Fruit fly (Drosophila melanogaster) whole organism, wandering third instar larva: Measurements from ENCODE around the gene bol.

Experiments used
- CG9705 ChIP-seq: fragments of 200-800 bp; sonication (Bioruptor generic); optimal IDR thresholded peaks from 2 replicates; lab custom pipeline; 2018; ENCODE audit warnings: missing biosample characterization, mild to moderate bottlenecking, missing genetic modification characterization
- Dif ChIP-seq: fragments of 200-275, 200-300 bp; sonication (Bioruptor generic); optimal IDR thresholded peaks from 2 replicates; lab custom pipeline; 2018; ENCODE audit warnings: missing biosample characterization, missing genetic modification characterization; ENCODE audit not compliant: partially characterized antibody
- HLH106 ChIP-seq: fragments of 200-800 bp; optimal IDR thresholded peaks from 3 replicates; lab custom pipeline; 2019; ENCODE audit warnings: missing biosample characterization, mild to moderate bottlenecking, missing genetic modification characterization, moderate library complexity
- Hr78 ChIP-seq: fragments of >200 bp; optimal IDR thresholded peaks from 2 replicates; lab custom pipeline; 2017; ENCODE audit warnings: missing biosample characterization, missing genetic modification characterization
- Jra ChIP-seq: sonication (Bioruptor generic); optimal IDR thresholded peaks from 2 replicates; lab custom pipeline; 2016; ENCODE audit warnings: missing biosample characterization, missing genetic modification characterization
- Mio ChIP-seq: sonication (Bioruptor generic); optimal IDR thresholded peaks from 2 replicates; lab custom pipeline; 2016; ENCODE audit warnings: missing biosample characterization, missing genetic modification characterization
- ey ChIP-seq: fragments of 200-800 bp; sonication (Bioruptor generic); optimal IDR thresholded peaks from 2 replicates; lab custom pipeline; 2016; ENCODE audit warnings: missing biosample characterization, missing genetic modification characterization
- psq ChIP-seq: fragments of 200-800 bp; sonication (Bioruptor generic); optimal IDR thresholded peaks from 3 replicates; lab custom pipeline; 2017; ENCODE audit warnings: missing biosample characterization, mild to moderate bottlenecking, missing genetic modification characterization, moderate library complexity
- usp ChIP-seq: fragments of >200 bp; optimal IDR thresholded peaks from 2 replicates; lab custom pipeline; 2017; ENCODE audit warnings: missing biosample characterization, missing genetic modification characterization

- no peak for TF ChIP-seq HLH106 (tag; lab: Kevin White, UChicago)
- no peak for TF ChIP-seq CG9705 (GFP tag; lab: Kevin White, UChicago)
- TF ChIP-seq Jra (GFP tag; lab: Kevin White, UChicago): no peak
- no peak for TF ChIP-seq psq
- TF ChIP-seq Dif: no peak
- no peak for TF ChIP-seq ey (GFP tag; lab: Kevin White, UChicago)
- no peak for TF ChIP-seq Mio (GFP tag; lab: Kevin White, UChicago)
- no peak for TF ChIP-seq usp (GFP tag; lab: Kevin White, UChicago)
- TF ChIP-seq Hr78 (GFP tag; lab: Kevin White, UChicago): no peak
These were observed at the start of gene bol, which contains the start of gene Dhpr for dm6 chr3L:9134349-9134748.
